Fruit fly (Drosophila melanogaster) whole organism, adult: ENCODE data around the gene CG16853.

ENCODE experiments used
- CG11617 ChIP-seq: fragments of 200-800 bp; sonication (Bioruptor generic); optimal IDR thresholded peaks from 2 replicates; lab custom pipeline; 2017; ENCODE audit warnings: mild to moderate bottlenecking, missing biosample characterization, missing genetic modification reagents, missing genetic modification characterization
- CG14711 ChIP-seq: fragments of 200-800 bp; sonication (Bioruptor generic); optimal IDR thresholded peaks from 2 replicates; lab custom pipeline; 2018; ENCODE audit warnings: missing biosample characterization, mild to moderate bottlenecking, missing genetic modification characterization, moderate library complexity
- CG1620 ChIP-seq: fragments of 200-800 bp; sonication (Bioruptor generic); optimal IDR thresholded peaks from 2 replicates; lab custom pipeline; 2016; ENCODE audit warnings: missing biosample characterization, missing genetic modification characterization
- CG7045 ChIP-seq: fragments of 200-800 bp; sonication (Bioruptor generic); optimal IDR thresholded peaks from 2 replicates; lab custom pipeline; 2017; ENCODE audit warnings: missing biosample characterization, mild to moderate bottlenecking, missing genetic modification characterization
- Clk ChIP-seq: fragments of 200-800 bp; sonication (Bioruptor generic); optimal IDR thresholded peaks from 2 replicates; lab custom pipeline; 2017; ENCODE audit warnings: missing biosample characterization, missing genetic modification characterization
- Mnt ChIP-seq: fragments of 200-800 bp; sonication (Bioruptor generic); optimal IDR thresholded peaks from 2 replicates; lab custom pipeline; 2016; ENCODE audit warnings: missing biosample characterization, mild to moderate bottlenecking, missing genetic modification characterization
- bab1 ChIP-seq: fragments of 200-800 bp; sonication (Bioruptor generic); optimal IDR thresholded peaks from 3 replicates; lab custom pipeline; 2019; ENCODE audit warnings: missing biosample characterization, mild to moderate bottlenecking, missing genetic modification characterization, moderate library complexity
- cnc ChIP-seq, 2 experiments: fragments of >200 bp; optimal IDR thresholded peaks; 2 replicates each; lab custom pipeline; 2017
- kay ChIP-seq: fragments of 200-800 bp; sonication (Bioruptor generic); peaks from one replicate; lab custom pipeline; 2016; ENCODE audit warnings: missing biosample characterization, missing genetic modification characterization, borderline replicate concordance
- ovo ChIP-seq: fragments of 200-800 bp; sonication (Bioruptor generic); optimal IDR thresholded peaks from 2 replicates; lab custom pipeline; 2016; ENCODE audit warnings: missing biosample characterization, missing genetic modification characterization
- pad ChIP-seq: fragments of 200-800 bp; sonication (Bioruptor generic); optimal IDR thresholded peaks from 3 replicates; lab custom pipeline; 2017; ENCODE audit warnings: missing biosample characterization, missing genetic modification characterization, mild to moderate bottlenecking, moderate library complexity, missing genetic modification reagents

- TF ChIP-seq CG14711 (tag; lab: Kevin White, UChicago) (no peak), Mnt (no peak), kay (GFP tag; lab: Kevin White, UChicago) (no peak), pad (GFP tag; lab: Kevin White, UChicago) (no peak), ovo (GFP tag; lab: Kevin White, UChicago) (no peak), cnc (optimal IDR thresholded peaks at IDR 0.05; lab: Kevin White, UChicago) (no peak), CG1620 (no peak), CG11617 (GFP tag; lab: Kevin White, UChicago) (no peak), bab1 (no peak), Clk (no peak), CG7045 (no peak)
Observed at dm6 chr2L:13527541-13527940, 14.5 kb upstream of the CG16853 start, which contains the start of gene CG33640.
